Worm (Caenorhabditis elegans): ENCODE results near the gene ceh-74.

ceh-74 gene

DNA sequence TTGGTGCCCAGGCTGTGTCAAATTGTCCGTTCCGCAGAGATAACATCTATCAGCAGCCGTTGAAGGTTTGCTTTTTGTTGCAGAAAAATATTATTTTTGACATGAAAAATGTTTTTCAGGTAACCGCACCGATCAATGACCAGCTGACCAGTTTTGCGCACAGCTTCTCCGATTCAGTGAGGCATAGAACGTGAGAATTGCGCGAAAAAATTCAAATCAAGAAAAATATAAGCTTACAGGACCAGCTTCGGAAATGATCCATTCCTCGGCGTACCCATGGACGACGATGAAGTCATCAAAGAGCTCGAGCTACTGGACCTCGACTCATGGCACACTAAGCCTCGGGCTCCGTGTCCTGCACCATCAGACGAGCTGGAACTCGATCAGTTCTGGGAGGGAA is 16.6 kb downstream of the ceh-74 start:
- TF ChIP-seq ztf-4 (tag; optimal IDR thresholded peaks at IDR 0.05): no peak
- TF ChIP-seq ama-1 (optimal IDR thresholded peaks at IDR 0.05): peak; percentile 27
- TF ChIP-seq lin-13 (GFP tag; optimal IDR thresholded peaks at IDR 0.05): no peak
- TF ChIP-seq sma-3 (GFP tag; optimal IDR thresholded peaks at IDR 0.05): no peak
- no peak for TF ChIP-seq nhr-11 (tag; optimal IDR thresholded peaks at IDR 0.05)
- TF ChIP-seq mab-5 (tag; optimal IDR thresholded peaks at IDR 0.05): no peak
- no peak for TF ChIP-seq unc-55 (GFP tag; optimal IDR thresholded peaks at IDR 0.05)

- TF ChIP-seq nhr-25 (tag; optimal IDR thresholded peaks at IDR 0.05) (peak; percentile 52), alr-1 (tag; optimal IDR thresholded peaks at IDR 0.05) (no peak), sma-9 (GFP tag; optimal IDR thresholded peaks at IDR 0.05) (peak; percentile 57), sma-9 (tag; optimal IDR thresholded peaks at IDR 0.05) (no peak), ama-1 (optimal IDR thresholded peaks at IDR 0.05) (no peak), skn-1 (tag; optimal IDR thresholded peaks at IDR 0.05) (no peak), nhr-21 (tag; optimal IDR thresholded peaks at IDR 0.05) (peak; percentile 43), blmp-1 (tag; optimal IDR thresholded peaks at IDR 0.05; ENCODE audit: insufficient read depth) (no peak), F13H6.1 (tag; optimal IDR thresholded peaks at IDR 0.05) (peak; percentile 17), unc-39 (tag; optimal IDR thresholded peaks at IDR 0.05) (no peak), fos-1 (tag; optimal IDR thresholded peaks at IDR 0.05) (peak; percentile 10), sma-3 (GFP tag; optimal IDR thresholded peaks at IDR 0.05) (peak; percentile 17)
Measured at ce11 chrV:14197651-14198050, 19.8 kb downstream of the ceh-74 start.

- no peak for TF ChIP-seq nhr-237 (tag; optimal IDR thresholded peaks at IDR 0.05)
- no peak for TF ChIP-seq ztf-1 (GFP tag; conservative IDR thresholded peaks at IDR 0.05)
- peak; percentile 97 for TF ChIP-seq C34F6.9 (tag; optimal IDR thresholded peaks at IDR 0.05)
- TF ChIP-seq ama-1 (optimal IDR thresholded peaks at IDR 0.05): peak; percentile 68
- TF ChIP-seq lin-11 (tag; optimal IDR thresholded peaks at IDR 0.05): peak; percentile 77
- TF ChIP-seq ztf-4 (tag; optimal IDR thresholded peaks at IDR 0.05): peak; percentile 92
- TF ChIP-seq lsy-2 (tag; optimal IDR thresholded peaks at IDR 0.05): peak; percentile 74 to 90
- TF ChIP-seq Y55F3AM.14 (GFP tag; optimal IDR thresholded peaks at IDR 0.05): peak; percentile 73
- TF ChIP-seq sem-4 (tag; optimal IDR thresholded peaks at IDR 0.05): peak; percentile 81
- peak; percentile 88 for TF ChIP-seq nhr-25 (tag; optimal IDR thresholded peaks at IDR 0.05)
- peak; percentile 87 for TF ChIP-seq nhr-10 (tag; optimal IDR thresholded peaks at IDR 0.05)
- TF ChIP-seq ceh-16 (tag; optimal IDR thresholded peaks at IDR 0.05): no peak
- peak; percentile 26 for TF ChIP-seq nhr-77 (tag; optimal IDR thresholded peaks at IDR 0.05)
- TF ChIP-seq sma-9 (GFP tag; optimal IDR thresholded peaks at IDR 0.05): peak; percentile 94
- no peak for TF ChIP-seq sma-9 (tag; optimal IDR thresholded peaks at IDR 0.05)
- peak; percentile 40 for TF ChIP-seq skn-1 (tag; optimal IDR thresholded peaks at IDR 0.05)
- peak; percentile 55 for TF ChIP-seq nhr-11 (tag; optimal IDR thresholded peaks at IDR 0.05)
- TF ChIP-seq blmp-1 (tag; optimal IDR thresholded peaks at IDR 0.05; ENCODE audit: insufficient read depth): peak; percentile 66
- TF ChIP-seq unc-55 (GFP tag; optimal IDR thresholded peaks at IDR 0.05): peak; percentile 97
- no peak for TF ChIP-seq ZK546.5 (tag; optimal IDR thresholded peaks at IDR 0.05)
- no peak for TF ChIP-seq elt-3 (tag; optimal IDR thresholded peaks at IDR 0.05)
- TF ChIP-seq nhr-21 (tag; optimal IDR thresholded peaks at IDR 0.05): peak; percentile 90
- no peak for TF ChIP-seq peb-1 (tag; optimal IDR thresholded peaks at IDR 0.05)
- TF ChIP-seq mab-5 (tag; optimal IDR thresholded peaks at IDR 0.05): peak; percentile 66
- TF ChIP-seq nhr-6 (tag; optimal IDR thresholded peaks at IDR 0.05): no peak
- no peak for TF ChIP-seq dmd-4 (tag; optimal IDR thresholded peaks at IDR 0.05)
- TF ChIP-seq nhr-12 (tag; optimal IDR thresholded peaks at IDR 0.05): peak; percentile 30
- no peak for TF ChIP-seq alr-1 (tag; optimal IDR thresholded peaks at IDR 0.05)
- no peak for TF ChIP-seq nhr-23 (tag; optimal IDR thresholded peaks at IDR 0.05)
- peak; percentile 91 for TF ChIP-seq fos-1 (tag; optimal IDR thresholded peaks at IDR 0.05)
- peak; percentile 79 to 86 for TF ChIP-seq mdl-1 (tag; optimal IDR thresholded peaks at IDR 0.05)
- TF ChIP-seq lin-39 (tag; optimal IDR thresholded peaks at IDR 0.05): no peak
- no peak for TF ChIP-seq unc-39 (tag; optimal IDR thresholded peaks at IDR 0.05)
- no peak for TF ChIP-seq R02D3.7 (tag; optimal IDR thresholded peaks at IDR 0.05)
- TF ChIP-seq F13H6.1 (tag; optimal IDR thresholded peaks at IDR 0.05): peak; percentile 94
- TF ChIP-seq ztf-11 (tag; optimal IDR thresholded peaks at IDR 0.05): no peak
- TF ChIP-seq unc-62 (GFP tag; optimal IDR thresholded peaks at IDR 0.05): peak; percentile 19
- TF ChIP-seq ceh-82 (tag; optimal IDR thresholded peaks at IDR 0.05): peak; percentile 74
- peak; percentile 95 for TF ChIP-seq zag-1 (tag; optimal IDR thresholded peaks at IDR 0.05)
- peak; percentile 91 for TF ChIP-seq sma-3 (GFP tag; optimal IDR thresholded peaks at IDR 0.05)
- no peak for TF ChIP-seq aly-2 (tag; optimal IDR thresholded peaks at IDR 0.05)
- TF ChIP-seq mbf-1 (tag; optimal IDR thresholded peaks at IDR 0.05): no peak
- TF ChIP-seq crh-2 (tag; optimal IDR thresholded peaks at IDR 0.05): peak; percentile 94
- TF ChIP-seq nhr-129 (tag; optimal IDR thresholded peaks at IDR 0.05): peak; percentile 97
- TF ChIP-seq lin-13 (GFP tag; optimal IDR thresholded peaks at IDR 0.05): peak; percentile 78
- peak; percentile 90 for TF ChIP-seq egl-27 (tag; optimal IDR thresholded peaks at IDR 0.05)
- peak; percentile 79 for TF ChIP-seq gmeb-1 (tag; optimal IDR thresholded peaks at IDR 0.05)
- no peak for TF ChIP-seq elt-1 (tag; optimal IDR thresholded peaks at IDR 0.05)
- peak; percentile 65 for TF ChIP-seq snpc-4 (tag; optimal IDR thresholded peaks at IDR 0.05)
Measured at ce11 chrV:14200086-14200485, 22.2 kb downstream of the ceh-74 start.
